Worm (Caenorhabditis elegans): ENCODE measurements around the gene srw-103.
"Not testable (repeated sequence)": the region's sequence is repeated elsewhere in the genome, so short reads cannot be mapped to it uniquely, and the experiment has no call there.

The srw-103 gene

DNA sequence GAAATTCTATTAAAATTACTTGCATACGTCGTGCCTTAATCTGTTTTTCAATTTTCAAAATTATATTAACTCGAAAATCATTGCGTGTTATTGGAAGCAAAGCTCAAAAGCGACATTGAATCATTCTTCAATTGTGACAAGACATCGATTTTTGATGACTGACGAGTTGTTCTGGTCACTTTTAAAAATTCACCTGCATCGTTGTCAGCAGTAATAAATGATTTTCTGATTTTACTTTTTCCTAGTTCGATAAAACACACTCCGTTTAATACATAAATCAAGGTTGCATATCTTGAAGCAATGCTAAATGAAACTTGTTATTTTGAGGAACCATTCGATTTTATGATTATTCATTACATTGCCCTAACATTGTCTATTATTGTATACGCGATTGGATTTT, 34.7 kb upstream of the srw-103 start, which contains the start of gene srh-3:
TSS of gene srh-3 (plus strand) at position 301 of the 400 bp plus-strand sequence.
- TF ChIP-seq rbr-2 (tag; optimal IDR thresholded peaks at IDR 0.05) (no peak), tra-1 (GFP tag; IDR thresholded peaks at IDR 0.05) (no peak), unc-62 (GFP tag; optimal IDR thresholded peaks at IDR 0.05 in 1 of 2) (no peak), unc-62 (tag; optimal IDR thresholded peaks at IDR 0.05) (no peak), nhr-48 (tag; optimal IDR thresholded peaks at IDR 0.05) (no peak)

- TF ChIP-seq nhr-6 (tag; optimal IDR thresholded peaks at IDR 0.05) (no peak), ceh-28 (tag; optimal IDR thresholded peaks at IDR 0.05) (no peak), pqm-1 (tag; optimal IDR thresholded peaks at IDR 0.05) (no peak), ztf-7 (tag; optimal IDR thresholded peaks at IDR 0.05) (no peak), hlh-30 (tag; optimal IDR thresholded peaks at IDR 0.05; ENCODE audit: insufficient read depth) (no peak), dmd-8 (GFP tag; IDR thresholded peaks at IDR 0.05) (no peak), Y5F2A.4 (GFP tag; optimal IDR thresholded peaks at IDR 0.05) (no peak), lin-39 (tag; optimal IDR thresholded peaks at IDR 0.05) (no peak), fkh-10 (GFP tag; optimal IDR thresholded peaks at IDR 0.05) (no peak), snpc-1.2 (GFP tag; IDR thresholded peaks at IDR 0.05) (no peak)
These were observed 31.7 kb upstream of the srw-103 start, which contains the start of gene srh-5 for ce11 chrV:1685328-1685727. TSS of gene srh-5 (plus strand) at chrV:1685628.

DNA sequence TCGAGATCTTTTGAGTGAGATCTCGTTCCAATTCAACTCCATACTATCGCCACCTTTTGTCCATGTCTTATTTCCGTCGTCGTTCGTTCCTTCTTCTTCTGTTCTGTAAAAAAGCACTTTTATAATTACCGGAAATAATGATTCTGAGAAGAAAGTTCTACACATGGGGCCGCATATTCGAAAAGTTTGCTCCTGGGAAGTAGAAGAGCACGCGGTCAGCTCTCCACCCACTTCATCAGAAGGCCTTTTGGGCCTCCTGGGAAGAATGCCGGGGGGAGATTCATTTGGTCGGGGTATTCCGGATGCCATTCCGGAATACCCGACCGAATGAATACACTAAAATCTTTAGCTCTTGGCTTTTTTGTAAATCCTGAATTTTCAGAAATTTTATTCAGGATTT, 24.5 kb upstream of the srw-103 start, which contains the start of gene Y46H3C.5:
TSS of gene Y46H3C.5 (minus strand) at position 2 of the 400 bp plus-strand sequence.
- not testable (repeated sequence) for TF ChIP-seq ZK546.5 (tag; optimal IDR thresholded peaks at IDR 0.05); T20F7.1 (GFP tag; optimal IDR thresholded peaks at IDR 0.05); lin-15B (tag; optimal IDR thresholded peaks at IDR 0.05)

DNA sequence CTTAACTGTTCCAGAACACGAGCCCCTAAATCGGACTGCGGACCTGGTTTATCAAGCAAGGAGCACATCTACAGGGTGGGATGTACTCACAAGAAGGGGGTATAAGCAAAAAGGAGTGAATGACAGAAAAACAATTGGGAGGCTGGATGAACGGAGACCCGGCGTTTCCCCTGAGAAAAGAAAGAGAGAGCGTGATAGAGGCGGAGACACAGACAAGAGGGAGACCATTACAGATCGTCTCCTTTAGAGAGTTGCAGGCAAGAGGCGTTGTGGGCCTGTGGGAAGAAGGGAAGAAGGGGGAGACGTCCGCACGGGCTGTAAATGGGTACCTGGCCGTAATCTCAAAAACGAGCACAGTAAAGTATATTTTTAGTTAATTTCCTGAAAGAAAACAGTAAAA, 23.1 kb upstream of the srw-103 start, which contains the start of gene Y46H3C.7:
TSS of gene Y46H3C.7 (minus strand) at position 147 of the 400 bp plus-strand sequence.
- TF ChIP-seq egl-43 (GFP tag; IDR thresholded peaks at IDR 0.05): 0 out of 2 replicates have a peak, but pooled peaks have one; percentile 41

DNA sequence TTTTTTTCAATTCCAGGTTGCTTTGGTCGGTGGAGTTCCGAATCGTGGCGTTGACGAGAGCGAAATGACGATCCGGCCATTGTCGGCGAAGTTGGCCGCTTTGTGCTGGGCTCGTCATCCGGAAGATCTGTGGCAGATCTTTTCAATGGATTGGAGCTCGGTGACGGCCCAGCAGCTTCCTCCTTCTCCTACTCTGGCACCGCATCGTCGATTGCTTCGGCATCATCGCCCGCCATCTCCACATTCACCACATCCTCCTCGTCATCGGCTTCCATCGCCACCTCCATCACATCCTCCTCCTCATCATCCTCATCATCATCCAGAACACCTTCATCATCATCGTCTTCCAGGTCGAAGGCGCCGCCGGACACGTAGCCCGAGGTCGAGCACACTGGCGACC, 18.6 kb upstream of the srw-103 start:
- peak; percentile 88 for TF ChIP-seq set-16 (GFP tag; IDR thresholded peaks at IDR 0.05)
- no peak for TF ChIP-seq ceh-82 (tag; optimal IDR thresholded peaks at IDR 0.05)

ce11 chrV:1699228-1699795, 17.7 kb upstream of the srw-103 start:
- TF ChIP-seq hif-1 (tag; optimal IDR thresholded peaks at IDR 0.05) (no peak), set-16 (GFP tag; IDR thresholded peaks at IDR 0.05) (peak; percentile 93), dmd-8 (GFP tag; IDR thresholded peaks at IDR 0.05) (peak; percentile 43; the same call in 1 of the 2 replicates), ztf-11 (tag; optimal IDR thresholded peaks at IDR 0.05) (no peak), duxl-1 (tag; optimal IDR thresholded peaks at IDR 0.05; ENCODE audit: poor library complexity) (no peak)

- TF ChIP-seq snpc-1.2 (GFP tag; IDR thresholded peaks at IDR 0.05) (0 out of 2 replicates have a peak, but pooled peaks have one; percentile 17), ztf-7 (tag; optimal IDR thresholded peaks at IDR 0.05) (no peak)
These were observed 15.3 kb upstream of the srw-103 start, which contains the start of gene srw-90 for ce11 chrV:1701584-1702101. TSS of gene srw-90 (plus strand) at chrV:1702051.

DNA sequence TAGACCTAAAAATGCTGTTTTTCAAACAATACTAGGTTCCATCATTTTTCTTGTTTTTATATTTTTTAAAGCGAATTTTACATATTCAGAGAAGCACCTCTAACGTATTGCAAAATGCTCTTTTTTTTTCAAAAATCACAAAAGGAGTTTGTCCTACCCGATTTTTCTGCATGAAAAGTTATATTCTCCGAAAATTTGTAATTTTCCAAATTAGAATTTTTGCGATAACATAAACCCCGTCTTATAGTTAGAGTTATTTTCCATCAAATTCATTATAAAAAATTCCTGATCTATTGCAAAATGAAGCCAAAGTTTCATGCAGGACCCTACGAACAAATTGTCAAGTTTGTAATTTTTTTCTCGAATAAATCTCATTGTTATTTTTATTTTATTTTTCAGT, 8.6 kb upstream of the srw-103 start, which contains the start of gene srw-99:
TSS of gene srw-99 (plus strand) at position 301 of the 400 bp plus-strand sequence.
- TF ChIP-seq sdz-12 (GFP tag; optimal IDR thresholded peaks at IDR 0.05) (no peak), dmd-9 (GFP tag; IDR thresholded peaks at IDR 0.05) (no peak), nhr-25 (tag; optimal IDR thresholded peaks at IDR 0.05; ENCODE audit: borderline replicate concordance, insufficient read depth) (no peak), R02D3.7 (tag; optimal IDR thresholded peaks at IDR 0.05) (no peak), lin-1 (GFP tag; IDR thresholded peaks at IDR 0.05) (no peak), ces-1 (GFP tag; optimal IDR thresholded peaks at IDR 0.05) (no peak), ceh-32 (tag; optimal IDR thresholded peaks at IDR 0.05; ENCODE audit: poor library complexity) (no peak), aha-1 (tag) (no peak), unc-62 (GFP tag; optimal IDR thresholded peaks at IDR 0.05 in 1 of 2) (no peak), unc-62 (tag; optimal IDR thresholded peaks at IDR 0.05) (no peak), nhr-11 (tag; optimal IDR thresholded peaks at IDR 0.05) (no peak), F44E2.7 (GFP tag; IDR thresholded peaks at IDR 0.05) (no peak), pha-4 (GFP tag; IDR thresholded peaks at IDR 0.05) (no peak), pha-4 (tag; optimal IDR thresholded peaks at IDR 0.05) (no peak), mes-2 (tag; optimal IDR thresholded peaks at IDR 0.05; ENCODE audit: poor library complexity, severe bottlenecking) (no peak)
